Fruit fly (Drosophila melanogaster): ENCODE measurements around the gene ect.

ect gene

dm6 chr3L:10206226-10206968 is 4.8 kb upstream of the ect start (continued):
- no peak for TF ChIP-seq CG18011 (GFP tag; optimal IDR thresholded peaks at IDR 0.05)
- TF ChIP-seq dpn (GFP tag; optimal IDR thresholded peaks at IDR 0.05) = peak; percentile 7 to 23
- TF ChIP-seq kah (GFP tag; optimal IDR thresholded peaks at IDR 0.05) = no peak
- TF ChIP-seq Dip3 (GFP tag; optimal IDR thresholded peaks at IDR 0.05) = peak; percentile 7
- peak; percentile 50 for TF ChIP-seq Oli (tag; optimal IDR thresholded peaks at IDR 0.05)
- peak; percentile 78 for TF ChIP-seq CG17361 (GFP tag; IDR thresholded peaks at IDR 0.05)
- TF ChIP-seq CG11085 (GFP tag; IDR thresholded peaks at IDR 0.05) = no peak
- TF ChIP-seq Fer3 (tag; optimal IDR thresholded peaks at IDR 0.05) = peak; percentile 40
- peak; percentile 28; the same call in 2 of the 3 replicates for TF ChIP-seq tgo (GFP tag; IDR thresholded peaks at IDR 0.05)
- TF ChIP-seq CG17568 (GFP tag; optimal IDR thresholded peaks at IDR 0.05) = no peak
- TF ChIP-seq ranshi (GFP tag; IDR thresholded peaks at IDR 0.05) = peak; percentile 41
- TF ChIP-seq gsb (GFP tag; IDR thresholded peaks at IDR 0.05) = no peak
- TF ChIP-seq CG4707 (GFP tag; optimal IDR thresholded peaks at IDR 0.05) = peak; percentile 3
- TF ChIP-seq Atf6 (GFP tag; IDR thresholded peaks at IDR 0.05) = no peak
- peak; percentile 1 for TF ChIP-seq Nf-YC (tag; optimal IDR thresholded peaks at IDR 0.05)
- peak; percentile 79 for TF ChIP-seq CG2678 (tag; optimal IDR thresholded peaks at IDR 0.05)
- peak; percentile 80 for TF ChIP-seq CG31441 (GFP tag; IDR thresholded peaks at IDR 0.05)
- peak; percentile 39 for TF ChIP-seq CG15269 (tag; optimal IDR thresholded peaks at IDR 0.05)
- TF ChIP-seq onecut (GFP tag; IDR thresholded peaks at IDR 0.05) = peak; percentile 15; the same call in 1 of the 2 replicates
- peak; percentile 1 for TF ChIP-seq Hmr (GFP tag; optimal IDR thresholded peaks at IDR 0.05)
- peak; percentile 16 for TF ChIP-seq Hsf (GFP tag; optimal IDR thresholded peaks at IDR 0.05)
- TF ChIP-seq CG16779 (GFP tag; IDR thresholded peaks at IDR 0.05) = no peak
- TF ChIP-seq CG5245 (GFP tag; optimal IDR thresholded peaks at IDR 0.05) = no peak
- TF ChIP-seq CG17385 (GFP tag; optimal IDR thresholded peaks at IDR 0.05) = peak; percentile 40
- peak; percentile 39 for TF ChIP-seq CG10654 (GFP tag; optimal IDR thresholded peaks at IDR 0.05)
- peak; percentile 64 for TF ChIP-seq gsb-n (tag; optimal IDR thresholded peaks at IDR 0.05)
- peak; percentile 9; the same call in 1 of the 2 replicates for TF ChIP-seq CG3847 (GFP tag; IDR thresholded peaks at IDR 0.05)
- peak; percentile 9 for TF ChIP-seq CG9727 (GFP tag; optimal IDR thresholded peaks at IDR 0.05)
- peak; percentile 8 for TF ChIP-seq Camta (GFP tag; optimal IDR thresholded peaks at IDR 0.05)
- TF ChIP-seq CG18476 (GFP tag; optimal IDR thresholded peaks at IDR 0.05) = peak; percentile 1
- TF ChIP-seq sens (GFP tag) = peak; percentile 93
- peak; percentile 48 for TF ChIP-seq CG6689 (GFP tag; IDR thresholded peaks at IDR 0.05)
- peak; percentile 59 for TF ChIP-seq Ssrp (tag; optimal IDR thresholded peaks at IDR 0.05)
- peak; percentile 70 for TF ChIP-seq CG18599 (GFP tag; optimal IDR thresholded peaks at IDR 0.05)
- no peak for TF ChIP-seq CG2116 (GFP tag; optimal IDR thresholded peaks at IDR 0.05)
- TF ChIP-seq pita (GFP tag; optimal IDR thresholded peaks at IDR 0.05) = no peak
- no peak for TF ChIP-seq CG4328 (GFP tag; optimal IDR thresholded peaks at IDR 0.05)
- peak; percentile 84 for TF ChIP-seq CG11504 (tag; optimal IDR thresholded peaks at IDR 0.05)
- TF ChIP-seq odd (GFP tag; optimal IDR thresholded peaks at IDR 0.05) = no peak
- TF ChIP-seq HLH4C (GFP tag; IDR thresholded peaks at IDR 0.05; ENCODE audit: partially characterized antibody) = no peak
- peak; percentile 57 for TF ChIP-seq CG2875 (GFP tag; optimal IDR thresholded peaks at IDR 0.05)
- TF ChIP-seq CG31224 (GFP tag; IDR thresholded peaks at IDR 0.05) = no peak
- TF ChIP-seq Meics (GFP tag; optimal IDR thresholded peaks at IDR 0.05) = peak; percentile 23
- peak; percentile 82 for TF ChIP-seq CG18262 (tag; optimal IDR thresholded peaks at IDR 0.05)
- TF ChIP-seq HLH3B (GFP tag; IDR thresholded peaks at IDR 0.05) = peak; percentile 73
- peak; percentile 42 for TF ChIP-seq CG3281 (GFP tag; optimal IDR thresholded peaks at IDR 0.05)
- no peak for TF ChIP-seq CG17912 (GFP tag; optimal IDR thresholded peaks at IDR 0.05)
- peak; percentile 45 for TF ChIP-seq Six4 (GFP tag; optimal IDR thresholded peaks at IDR 0.05)
- peak; percentile 11 for TF ChIP-seq zen (tag; optimal IDR thresholded peaks at IDR 0.05)
